Fruit fly (Drosophila melanogaster): ENCODE data around the gene CG42526.

Gene CG42526

dm6 chr3L:9462247-9462769 lies 27.1 kb upstream of the CG42526 start (continued):
- peak; percentile 65 for TF ChIP-seq H2.0 (GFP tag; IDR thresholded peaks at IDR 0.05)
- no peak for TF ChIP-seq CG8478 (optimal IDR thresholded peaks at IDR 0.05)
- no peak for TF ChIP-seq lov (optimal IDR thresholded peaks at IDR 0.05)
- TF ChIP-seq lov (GFP tag; IDR thresholded peaks at IDR 0.05): peak; percentile 47; the same call in 2 of the 3 replicates
- no peak for TF ChIP-seq sc (optimal IDR thresholded peaks at IDR 0.05)
- TF ChIP-seq sc (GFP tag; optimal IDR thresholded peaks at IDR 0.05): peak; percentile 82
- peak; percentile 93 for TF ChIP-seq CG14710 (tag; optimal IDR thresholded peaks at IDR 0.05)
- peak; percentile 75 for TF ChIP-seq CG1602 (GFP tag; optimal IDR thresholded peaks at IDR 0.05)
- TF ChIP-seq unpg (GFP tag; optimal IDR thresholded peaks at IDR 0.05): peak; percentile 95
- TF ChIP-seq Bteb2 (GFP tag; optimal IDR thresholded peaks at IDR 0.05): peak; percentile 76
- TF ChIP-seq CG43689 (GFP tag; IDR thresholded peaks at IDR 0.05): no peak
- peak; percentile 56 for TF ChIP-seq corto (GFP tag; optimal IDR thresholded peaks at IDR 0.05)
- TF ChIP-seq sima (GFP tag; optimal IDR thresholded peaks at IDR 0.05): no peak
- no peak for TF ChIP-seq br (optimal IDR thresholded peaks at IDR 0.05)
- TF ChIP-seq CG6654 (GFP tag; optimal IDR thresholded peaks at IDR 0.05): peak; percentile 64
- TF ChIP-seq ssp (GFP tag; IDR thresholded peaks at IDR 0.05): 0 out of 2 replicates have a peak, but pooled peaks have one; percentile 6
- peak; percentile 69 for TF ChIP-seq chn (GFP tag; optimal IDR thresholded peaks at IDR 0.05)
- TF ChIP-seq CG10462 (GFP tag; optimal IDR thresholded peaks at IDR 0.05): peak; percentile 64
- peak; percentile 31; the same call in 1 of the 2 replicates for TF ChIP-seq Awh (GFP tag; IDR thresholded peaks at IDR 0.05)
- 0 out of 3 replicates have a peak, but pooled peaks have one; percentile 26 for TF ChIP-seq CG11093 (GFP tag; IDR thresholded peaks at IDR 0.05)
- TF ChIP-seq exex (tag; optimal IDR thresholded peaks at IDR 0.05): peak; percentile 67
- TF ChIP-seq CG7556 (GFP tag; optimal IDR thresholded peaks at IDR 0.05): peak; percentile 96
- peak; percentile 78 for TF ChIP-seq CG32767 (GFP tag; IDR thresholded peaks at IDR 0.05)
- TF ChIP-seq CG15696 (tag; optimal IDR thresholded peaks at IDR 0.05): peak; percentile 90
- TF ChIP-seq CG7357 (GFP tag; IDR thresholded peaks at IDR 0.05): peak; percentile 64; the same call in 2 of the 3 replicates
- TF ChIP-seq D19B (GFP tag; optimal IDR thresholded peaks at IDR 0.05): peak; percentile 72
- peak; percentile 34 for TF ChIP-seq repo (GFP tag; optimal IDR thresholded peaks at IDR 0.05)
- TF ChIP-seq Spps (tag; optimal IDR thresholded peaks at IDR 0.05): peak; percentile 91
- peak; percentile 93 for TF ChIP-seq CG13424 (tag; optimal IDR thresholded peaks at IDR 0.05)
- no peak for TF ChIP-seq grn (GFP tag; optimal IDR thresholded peaks at IDR 0.05)
- no peak for TF ChIP-seq BEAF-32 (GFP tag; optimal IDR thresholded peaks at IDR 0.05)
- TF ChIP-seq mirr (GFP tag; optimal IDR thresholded peaks at IDR 0.05): peak; percentile 45
- TF ChIP-seq ranshi (GFP tag; IDR thresholded peaks at IDR 0.05): 0 out of 2 replicates have a peak, but pooled peaks have one; percentile 64
- peak; percentile 74 for TF ChIP-seq her (GFP tag; optimal IDR thresholded peaks at IDR 0.05)
- TF ChIP-seq CG16863 (GFP tag; optimal IDR thresholded peaks at IDR 0.05): peak; percentile 71
- peak; percentile 54 for TF ChIP-seq Sry-β (GFP tag; optimal IDR thresholded peaks at IDR 0.05)
- TF ChIP-seq Dll (GFP tag; IDR thresholded peaks at IDR 0.05; ENCODE audit: partially characterized antibody): peak; percentile 32; the same call in 1 of the 4 replicates
- TF ChIP-seq YL-1 (GFP tag; optimal IDR thresholded peaks at IDR 0.05): peak; percentile 52
- TF ChIP-seq slbo (GFP tag; IDR thresholded peaks at IDR 0.05): peak; percentile 70
- TF ChIP-seq cad (GFP tag; optimal IDR thresholded peaks at IDR 0.05): no peak
- TF ChIP-seq bsh (GFP tag; optimal IDR thresholded peaks at IDR 0.05): peak; percentile 84 to 92
- TF ChIP-seq Hsf (GFP tag; optimal IDR thresholded peaks at IDR 0.05): peak; percentile 86
- 0 out of 3 replicates have a peak, but pooled peaks have one; percentile 30 for TF ChIP-seq jigr1 (GFP tag; IDR thresholded peaks at IDR 0.05)
- no peak for TF ChIP-seq dm (GFP tag; optimal IDR thresholded peaks at IDR 0.05)
- TF ChIP-seq CG15514 (GFP tag; optimal IDR thresholded peaks at IDR 0.05): peak; percentile 60
- TF ChIP-seq Aef1 (GFP tag; IDR thresholded peaks at IDR 0.05): no peak; the same call in 1 of the 3 replicates
- peak; percentile 95 for TF ChIP-seq PHDP (tag; optimal IDR thresholded peaks at IDR 0.05)
- TF ChIP-seq jumu (GFP tag; optimal IDR thresholded peaks at IDR 0.05): peak; percentile 44
- TF ChIP-seq mam (GFP tag; optimal IDR thresholded peaks at IDR 0.05): peak; percentile 63
- TF ChIP-seq Xbp1 (GFP tag; optimal IDR thresholded peaks at IDR 0.05): peak; percentile 84
- TF ChIP-seq CG30020 (tag; optimal IDR thresholded peaks at IDR 0.05): peak; percentile 73
